Worm (Caenorhabditis elegans) whole organism, midembryonic: ENCODE data around the gene F12A10.1.

Experiments
- T22C8.4 ChIP-seq: fragments of 200-800 bp; sonication (Bioruptor generic); IDR thresholded peaks from 2 replicates; pipeline ENCODE4 v1.3.6; 2022; ENCODE audit warnings: missing genetic modification characterization, missing compliant biosample characterization
- cog-1 ChIP-seq: sonication (generic microtip); optimal IDR thresholded peaks from 2 replicates; lab custom pipeline; 2016; ENCODE audit warnings: missing genetic modification characterization, missing compliant biosample characterization
- flt-1 ChIP-seq: fragments of 200-800 bp; sonication (Bioruptor generic); IDR thresholded peaks from 2 replicates; pipeline ENCODE4 v1.3.6; 2022; ENCODE audit warnings: missing genetic modification characterization, missing compliant biosample characterization
- klf-2 ChIP-seq: fragments of 200-800 bp; sonication (Bioruptor generic); conservative IDR thresholded peaks from 2 replicates; pipeline ENCODE4 v1.3.6; 2022; ENCODE audit warnings: missing genetic modification reagents, missing genetic modification characterization, missing compliant biosample characterization
- med-1 ChIP-seq: sonication (generic microtip); optimal IDR thresholded peaks from 2 replicates; lab custom pipeline; 2017; ENCODE audit warnings: missing genetic modification characterization, mild to moderate bottlenecking, missing compliant biosample characterization, antibody characterized with exemption, missing genetic modification reagents; ENCODE audit not compliant: insufficient read depth
- ref-1 ChIP-seq: fragments of 200-800 bp; sonication (Bioruptor generic); conservative IDR thresholded peaks from 2 replicates; pipeline ENCODE4 v1.3.6; 2022; ENCODE audit warnings: missing genetic modification reagents, missing genetic modification characterization, missing compliant biosample characterization
- tab-1 ChIP-seq: fragments of 200-800 bp; sonication (Bioruptor generic); IDR thresholded peaks from 2 replicates; pipeline ENCODE4 v1.3.6; 2022; ENCODE audit warnings: missing genetic modification characterization, missing compliant biosample characterization
- ztf-23 ChIP-seq: fragments of 200-800 bp; sonication (Bioruptor generic); IDR thresholded peaks from 2 replicates; pipeline ENCODE4 v1.3.6; 2022; ENCODE audit warnings: missing genetic modification reagents, missing genetic modification characterization, missing compliant biosample characterization
- ztf-29 ChIP-seq: fragments of 200-800 bp; sonication (Bioruptor generic); IDR thresholded peaks from 2 replicates; pipeline ENCODE4 v1.3.6; 2022; ENCODE audit warnings: missing genetic modification reagents, missing genetic modification characterization, missing compliant biosample characterization

- TF ChIP-seq tab-1 (no peak), flt-1 (GFP tag; lab: Robert Waterston, UW) (no peak), med-1 (no peak), cog-1 (tag; lab: Kevin White, UChicago) (no peak), T22C8.4 (GFP tag; lab: Robert Waterston, UW) (no peak), ref-1 (GFP tag; lab: Robert Waterston, UW) (no peak), ztf-23 (GFP tag; lab: Robert Waterston, UW) (no peak), ztf-29 (GFP tag; lab: Robert Waterston, UW) (no peak), klf-2 (GFP tag; lab: Robert Waterston, UW) (no peak)
These were observed 30.5 kb upstream of the F12A10.1 start, which contains the start of gene clr-1 for ce11 chrII:5465729-5466408.
